Worm (Caenorhabditis elegans) whole organism, young adult: ENCODE results near the gene eif-1.

ENCODE experiments used
- dpl-1 ChIP-seq: fragments of 150-350 bp; optimal IDR thresholded peaks from 2 replicates; lab custom pipeline; 2014; ENCODE audit warnings: missing biosample characterization, missing genetic modification reagents, missing genetic modification characterization
- nhr-80 ChIP-seq: sonication (generic microtip); optimal IDR thresholded peaks from 2 replicates; lab custom pipeline; 2016; ENCODE audit warnings: missing genetic modification characterization, missing compliant biosample characterization
- snpc-3.4 ChIP-seq: sonication (generic microtip); optimal IDR thresholded peaks from 2 replicates; lab custom pipeline; 2017; ENCODE audit warnings: missing genetic modification characterization, mild to moderate bottlenecking, missing compliant biosample characterization, antibody characterized with exemption, moderate library complexity, missing genotype, missing genetic modification reagents

ce11 chrII:5001866-5002265, 8.5 kb upstream of the eif-1 start:
- TF ChIP-seq nhr-80, result no peak
- TF ChIP-seq dpl-1 (GFP tag; lab: Kevin White, UChicago), result no peak
- no peak for TF ChIP-seq snpc-3.4 (tag; lab: Kevin White, UChicago)
